Fruit fly (Drosophila melanogaster) whole organism, embryonic: Measurements from ENCODE around the gene CG4820.
A peak's percentile ranks its signal among the peaks of the same experiment; 100 is the strongest.

Experiments
- BEAF-32 ChIP-seq: fragments of 200-800 bp; sonication (Bioruptor generic); optimal IDR thresholded peaks from 3 replicates; lab custom pipeline; 2017; ENCODE audit warnings: missing biosample characterization, missing genetic modification characterization, mild to moderate bottlenecking, moderate library complexity, missing genetic modification reagents
- Bdp1 ChIP-seq: fragments of 200-800 bp; sonication (Bioruptor generic); optimal IDR thresholded peaks from 3 replicates; lab custom pipeline; 2016; ENCODE audit warnings: missing biosample characterization, missing genetic modification characterization
- CG10147 ChIP-seq: fragments of 200-800 bp; sonication (Bioruptor generic); optimal IDR thresholded peaks from 2 replicates; lab custom pipeline; 2019; ENCODE audit warnings: missing biosample characterization, mild to moderate bottlenecking, missing genetic modification characterization, moderate library complexity
- CG10979 ChIP-seq: fragments of 200-800 bp; sonication (Bioruptor generic); optimal IDR thresholded peaks from 2 replicates; lab custom pipeline; 2018; ENCODE audit warnings: missing biosample characterization, mild to moderate bottlenecking, missing genetic modification characterization, moderate library complexity
- CG11247 ChIP-seq: fragments of 200-800 bp; sonication (Bioruptor generic); IDR thresholded peaks from 2 replicates; pipeline ENCODE4 v1.3.6; 2022; ENCODE audit warnings: missing biosample characterization, missing genetic modification characterization
- CG14965 ChIP-seq: fragments of 200-800 bp; sonication (Bioruptor generic); optimal IDR thresholded peaks from 2 replicates; lab custom pipeline; 2016; ENCODE audit warnings: missing biosample characterization, missing genetic modification characterization, borderline replicate concordance
- CG15011 ChIP-seq: fragments of 200-800 bp; sonication (Bioruptor generic); optimal IDR thresholded peaks from 3 replicates; lab custom pipeline; 2018; ENCODE audit warnings: missing biosample characterization, mild to moderate bottlenecking, missing genetic modification characterization
- CG1529 ChIP-seq: fragments of 200-800 bp; sonication (Bioruptor generic); optimal IDR thresholded peaks from 3 replicates; lab custom pipeline; 2018; ENCODE audit warnings: missing biosample characterization, missing genetic modification characterization
- CG1603 ChIP-seq: fragments of 200-800 bp; sonication (Bioruptor generic); optimal IDR thresholded peaks from 2 replicates; lab custom pipeline; 2019; ENCODE audit warnings: missing biosample characterization, mild to moderate bottlenecking, missing genetic modification characterization, moderate library complexity
- CG1647 ChIP-seq: fragments of 200-800 bp; sonication (Bioruptor generic); optimal IDR thresholded peaks from 3 replicates; lab custom pipeline; 2016; ENCODE audit warnings: missing biosample characterization, missing genetic modification characterization
- CG16779 ChIP-seq: fragments of 200-800 bp; sonication (Bioruptor generic); IDR thresholded peaks from 2 replicates; pipeline ENCODE4 v1.3.6; 2022; ENCODE audit warnings: missing biosample characterization, missing genetic modification characterization
- CG2116 ChIP-seq: fragments of 200-800 bp; sonication (Bioruptor generic); optimal IDR thresholded peaks from 3 replicates; lab custom pipeline; 2018; ENCODE audit warnings: missing biosample characterization, mild to moderate bottlenecking, missing genetic modification characterization
- CG4404 ChIP-seq: fragments of 200-800 bp; sonication (Bioruptor generic); IDR thresholded peaks from 2 replicates; pipeline ENCODE4 v1.3.6; 2022; ENCODE audit warnings: missing biosample characterization, missing genetic modification characterization
- CG6813 ChIP-seq: fragments of 200-800 bp; sonication (Bioruptor generic); optimal IDR thresholded peaks from 2 replicates; lab custom pipeline; 2017; ENCODE audit warnings: missing biosample characterization, missing genetic modification characterization, mild to moderate bottlenecking, moderate library complexity, missing genetic modification reagents
- CG7357 ChIP-seq: fragments of 200-800 bp; sonication (Bioruptor generic); IDR thresholded peaks from 3 replicates; pipeline ENCODE4 v1.3.6; 2022; ENCODE audit warnings: missing biosample characterization, missing genetic modification characterization
- CG8359 ChIP-seq: fragments of 200-800 bp; sonication (Bioruptor generic); optimal IDR thresholded peaks from 2 replicates; lab custom pipeline; 2017; ENCODE audit warnings: missing biosample characterization, mild to moderate bottlenecking, missing genetic modification characterization, borderline replicate concordance
- CG8388 ChIP-seq: fragments of 200-800 bp; sonication (Bioruptor generic); optimal IDR thresholded peaks from 2 replicates; lab custom pipeline; 2019; ENCODE audit warnings: missing biosample characterization, mild to moderate bottlenecking, missing genetic modification characterization, moderate library complexity
- CHES-1-like ChIP-seq: fragments of 200-800 bp; sonication (Bioruptor generic); optimal IDR thresholded peaks from 2 replicates; lab custom pipeline; 2016; ENCODE audit warnings: missing biosample characterization, missing genetic modification characterization
- CTCF ChIP-seq: fragments of 200-800 bp; sonication (Bioruptor generic); optimal IDR thresholded peaks from 2 replicates; lab custom pipeline; 2017; ENCODE audit warnings: missing biosample characterization, mild to moderate bottlenecking, missing genetic modification characterization, moderate library complexity
- Camta ChIP-seq: fragments of 200-800 bp; sonication (Bioruptor generic); optimal IDR thresholded peaks from 2 replicates; lab custom pipeline; 2016; ENCODE audit warnings: missing biosample characterization, missing genetic modification characterization
- CkIIα-i1 ChIP-seq: fragments of 200-800 bp; sonication (Bioruptor generic); IDR thresholded peaks from 2 replicates; pipeline ENCODE4 v1.3.6; 2022; ENCODE audit warnings: missing biosample characterization, missing genetic modification characterization
- HHEX ChIP-seq: fragments of 200-800 bp; sonication (Bioruptor generic); optimal IDR thresholded peaks from 3 replicates; lab custom pipeline; 2017; ENCODE audit warnings: missing biosample characterization, mild to moderate bottlenecking, missing genetic modification characterization, missing genetic modification reagents
- Hr3 ChIP-seq: fragments of 200-800 bp; sonication (Bioruptor generic); optimal IDR thresholded peaks from 3 replicates; lab custom pipeline; 2016; ENCODE audit warnings: missing biosample characterization, missing genetic modification characterization
- Hr39 ChIP-seq: fragments of >200 bp; optimal IDR thresholded peaks from 2 replicates; lab custom pipeline; 2017
- Lhr ChIP-seq: fragments of 200-800 bp; sonication (Bioruptor generic); optimal IDR thresholded peaks from 3 replicates; lab custom pipeline; 2017; ENCODE audit warnings: mild to moderate bottlenecking, missing biosample characterization, missing genetic modification reagents, missing genetic modification characterization
- Max ChIP-seq: fragments of 200-800 bp; sonication (Bioruptor generic); optimal IDR thresholded peaks from 2 replicates; lab custom pipeline; 2016; ENCODE audit warnings: missing biosample characterization, mild to moderate bottlenecking, missing genetic modification characterization
- Mrtf ChIP-seq: fragments of 200-800 bp; sonication (Bioruptor generic); IDR thresholded peaks from 3 replicates; pipeline ENCODE4 v1.3.6; 2022; ENCODE audit warnings: missing biosample characterization, missing genetic modification characterization
- Nf-YB ChIP-seq: fragments of 200-800 bp; sonication (Bioruptor generic); optimal IDR thresholded peaks from 3 replicates; lab custom pipeline; 2019; ENCODE audit warnings: missing biosample characterization, mild to moderate bottlenecking, missing genetic modification characterization, moderate library complexity
- Opbp ChIP-seq: fragments of 200-800 bp; sonication (Bioruptor generic); IDR thresholded peaks from 3 replicates; pipeline ENCODE4 v1.3.6; 2022; ENCODE audit warnings: missing biosample characterization, missing genetic modification characterization; ENCODE audit not compliant: partially characterized antibody
- Sry-β ChIP-seq: fragments of 200-800 bp; sonication (Bioruptor generic); optimal IDR thresholded peaks from 2 replicates; lab custom pipeline; 2018; ENCODE audit warnings: missing biosample characterization, mild to moderate bottlenecking, missing genetic modification characterization, moderate library complexity
- Xrp1 ChIP-seq: fragments of 200-800 bp; sonication (Bioruptor generic); IDR thresholded peaks from 2 replicates; pipeline ENCODE4 v1.3.6; 2022; ENCODE audit warnings: missing biosample characterization, missing genetic modification characterization
- aop ChIP-seq: fragments of 200-800 bp; sonication (Bioruptor generic); IDR thresholded peaks from 2 replicates; pipeline ENCODE4 v1.3.6; 2022; ENCODE audit warnings: missing biosample characterization, missing genetic modification characterization
- bbx ChIP-seq: fragments of 200-800 bp; sonication (Bioruptor generic); IDR thresholded peaks from 2 replicates; pipeline ENCODE4 v1.3.6; 2022; ENCODE audit warnings: missing biosample characterization, missing genetic modification characterization; ENCODE audit not compliant: partially characterized antibody
- bowl ChIP-seq: fragments of 200-800 bp; sonication (Bioruptor generic); IDR thresholded peaks from 2 replicates; pipeline ENCODE4 v1.3.6; 2022; ENCODE audit warnings: missing biosample characterization, missing genetic modification characterization
- cg ChIP-seq: fragments of 200-800 bp; sonication (Bioruptor generic); optimal IDR thresholded peaks from 3 replicates; lab custom pipeline; 2019; ENCODE audit warnings: missing biosample characterization, mild to moderate bottlenecking, missing genetic modification characterization, moderate library complexity
- chn ChIP-seq: fragments of 200-800 bp; sonication (Bioruptor generic); optimal IDR thresholded peaks from 2 replicates; lab custom pipeline; 2016; ENCODE audit warnings: missing biosample characterization, missing genetic modification characterization
- croc ChIP-seq: fragments of 200-800 bp; sonication (Bioruptor generic); conservative IDR thresholded peaks from 3 replicates; pipeline ENCODE4 v1.3.6; 2022; ENCODE audit warnings: missing biosample characterization, missing genetic modification characterization
- crol ChIP-seq: fragments of 200-800 bp; sonication (Bioruptor generic); IDR thresholded peaks from 2 replicates; pipeline ENCODE4 v1.3.6; 2022; ENCODE audit warnings: missing biosample characterization, missing genetic modification characterization
- danr ChIP-seq: fragments of 200-800 bp; sonication (Bioruptor generic); IDR thresholded peaks from 2 replicates; pipeline ENCODE4 v1.3.6; 2022; ENCODE audit warnings: missing biosample characterization, missing genetic modification characterization
- dmrt99B ChIP-seq: fragments of 200-800 bp; sonication (Bioruptor generic); optimal IDR thresholded peaks from 2 replicates; lab custom pipeline; 2018; ENCODE audit warnings: missing biosample characterization, mild to moderate bottlenecking, missing genetic modification characterization, moderate library complexity
- hb ChIP-seq: fragments of 200-800 bp; sonication (Bioruptor generic); IDR thresholded peaks from 3 replicates; pipeline ENCODE4 v1.3.6; 2022; ENCODE audit warnings: missing biosample characterization, missing genetic modification characterization; ENCODE audit not compliant: partially characterized antibody
- jing ChIP-seq: fragments of 200-800 bp; sonication (Bioruptor generic); optimal IDR thresholded peaks from 2 replicates; lab custom pipeline; 2018; ENCODE audit warnings: missing biosample characterization, mild to moderate bottlenecking, missing genetic modification characterization
- lbe ChIP-seq: fragments of 200-800 bp; sonication (Bioruptor generic); optimal IDR thresholded peaks from 2 replicates; lab custom pipeline; 2016; ENCODE audit warnings: missing biosample characterization, mild to moderate bottlenecking, missing genetic modification characterization
- mirr ChIP-seq: fragments of 200-800 bp; sonication (Bioruptor generic); optimal IDR thresholded peaks from 3 replicates; lab custom pipeline; 2018; ENCODE audit warnings: missing biosample characterization, mild to moderate bottlenecking, missing genetic modification characterization
- nerfin-1 ChIP-seq: fragments of 200-800 bp; sonication (Bioruptor generic); optimal IDR thresholded peaks from 3 replicates; lab custom pipeline; 2019; ENCODE audit warnings: missing biosample characterization, mild to moderate bottlenecking, missing genetic modification characterization, moderate library complexity
- nmo ChIP-seq: fragments of 200-800 bp; sonication (Bioruptor generic); optimal IDR thresholded peaks from 2 replicates; lab custom pipeline; 2018; ENCODE audit warnings: missing biosample characterization, mild to moderate bottlenecking, missing genetic modification characterization, moderate library complexity
- seq ChIP-seq: fragments of 200-800 bp; sonication (Bioruptor generic); IDR thresholded peaks from 2 replicates; pipeline ENCODE4 v1.3.6; 2022; ENCODE audit warnings: missing biosample characterization, missing genetic modification characterization
- tio ChIP-seq: fragments of 200-800 bp; sonication (Bioruptor generic); optimal IDR thresholded peaks from 2 replicates; lab custom pipeline; 2017; ENCODE audit warnings: missing biosample characterization, missing genetic modification characterization, inconsistent platforms
- tup ChIP-seq: fragments of 200-800 bp; sonication (Bioruptor generic); optimal IDR thresholded peaks from 2 replicates; lab custom pipeline; 2016; ENCODE audit warnings: missing biosample characterization, mild to moderate bottlenecking, missing genetic modification characterization, moderate library complexity
- zen2 ChIP-seq: fragments of 200-800 bp; sonication (Bioruptor generic); IDR thresholded peaks from 3 replicates; pipeline ENCODE4 v1.3.6; 2022; ENCODE audit warnings: missing biosample characterization, missing genetic modification characterization; ENCODE audit not compliant: partially characterized antibody
- zfh1 ChIP-seq: fragments of 200-800 bp; sonication (Bioruptor generic); IDR thresholded peaks from 3 replicates; pipeline ENCODE4 v1.3.6; 2022; ENCODE audit warnings: missing biosample characterization, missing genetic modification characterization

The CG4820 gene

DNA sequence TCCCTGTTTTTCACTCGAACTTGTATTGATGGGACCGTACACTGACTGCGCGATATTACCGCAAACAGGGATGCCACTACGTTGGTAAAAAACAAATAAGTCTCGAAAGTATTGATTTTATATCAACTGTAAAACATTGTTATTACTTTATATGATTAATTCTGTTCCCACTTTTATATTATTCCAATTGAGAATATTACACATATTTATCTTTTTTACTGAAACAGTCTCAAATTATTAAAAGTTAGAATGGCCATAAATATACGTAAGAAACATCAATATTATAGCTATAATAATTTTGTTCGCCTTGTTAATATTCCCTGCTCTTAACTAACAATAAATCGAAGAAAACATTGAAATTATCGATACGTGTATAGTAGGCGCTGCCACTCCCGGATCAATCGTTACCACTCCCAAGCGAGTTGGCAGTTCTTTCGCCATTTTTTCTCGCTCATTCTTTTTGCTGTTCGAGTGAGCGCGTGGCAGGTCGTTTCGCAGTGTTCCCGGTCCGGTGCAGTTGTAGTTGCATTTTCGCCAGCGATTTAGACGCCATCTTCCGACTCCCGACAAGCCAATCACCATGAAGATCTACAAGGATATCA lies 6.4 kb upstream of the CG4820 start, which contains the start of the genes SdhC and Tctp (continued):
- TF ChIP-seq CG8359 (GFP tag; lab: Kevin White, UChicago): no peak
- no peak for TF ChIP-seq hb
- no peak for TF ChIP-seq CTCF
- no peak for TF ChIP-seq CG11247 (GFP tag; lab: Robert Waterston, UW)
- TF ChIP-seq dmrt99B (tag; lab: Kevin White, UChicago): peak; percentile 9
- no peak; the same call in 2 of the 3 replicates for TF ChIP-seq zfh1
- peak; percentile 41 for TF ChIP-seq Hr3 (GFP tag; lab: Kevin White, UChicago)
- TF ChIP-seq bbx (GFP tag; lab: Robert Waterston, UW): peak; percentile 56
- TF ChIP-seq CG1603 (tag; lab: Kevin White, UChicago): peak; percentile 36
- peak; percentile 27 for TF ChIP-seq mirr (GFP tag; lab: Kevin White, UChicago)
- no peak for TF ChIP-seq CG6813 (GFP tag; lab: Kevin White, UChicago)
- TF ChIP-seq nmo (GFP tag; lab: Kevin White, UChicago): peak; percentile 72
- TF ChIP-seq seq (GFP tag; lab: Robert Waterston, UW): no peak
- no peak for TF ChIP-seq croc (GFP tag; lab: Robert Waterston, UW)
- no peak for TF ChIP-seq zen2 (GFP tag; lab: Robert Waterston, UW)
- TF ChIP-seq crol (GFP tag; lab: Robert Waterston, UW): no peak
- no peak for TF ChIP-seq bowl
- no peak for TF ChIP-seq aop (GFP tag; lab: Robert Waterston, UW)
- peak; percentile 7 for TF ChIP-seq lbe (GFP tag; lab: Kevin White, UChicago)
- no peak for TF ChIP-seq Bdp1 (GFP tag; lab: Kevin White, UChicago)
- TF ChIP-seq CkIIα-i1 (GFP tag; lab: Robert Waterston, UW): no peak
- peak; percentile 72 for TF ChIP-seq Max (GFP tag; lab: Kevin White, UChicago)
- peak; percentile 58 for TF ChIP-seq Lhr (GFP tag; lab: Kevin White, UChicago)
- TF ChIP-seq CG16779 (GFP tag; lab: Robert Waterston, UW): no peak
- TF ChIP-seq CG2116 (GFP tag; lab: Kevin White, UChicago): peak; percentile 76
- TF ChIP-seq CG10147 (GFP tag; lab: Kevin White, UChicago): peak; percentile 6
- peak; percentile 6 for TF ChIP-seq CG1529 (GFP tag; lab: Kevin White, UChicago)
- peak; percentile 35 for TF ChIP-seq Camta (GFP tag; lab: Kevin White, UChicago)
- TF ChIP-seq Sry-β: no peak
- TF ChIP-seq CG8388 (GFP tag; lab: Kevin White, UChicago): peak; percentile 15
- TF ChIP-seq CG15011: no peak
- TF ChIP-seq Nf-YB (GFP tag; lab: Kevin White, UChicago): peak; percentile 16
- TF ChIP-seq CHES-1-like (GFP tag; lab: Kevin White, UChicago): peak; percentile 10
- no peak for TF ChIP-seq CG4404 (GFP tag; lab: Robert Waterston, UW)
- no peak for TF ChIP-seq tup
- no peak for TF ChIP-seq chn
- no peak for TF ChIP-seq CG7357
- no peak for TF ChIP-seq CG14965 (GFP tag; lab: Kevin White, UChicago)
- TF ChIP-seq Mrtf (GFP tag; lab: Robert Waterston, UW): no peak
- TF ChIP-seq nerfin-1: peak; percentile 9
- TF ChIP-seq BEAF-32 (GFP tag; lab: Kevin White, UChicago): peak; percentile 78
- no peak for TF ChIP-seq cg (GFP tag; lab: Kevin White, UChicago)
- no peak for TF ChIP-seq danr (GFP tag; lab: Robert Waterston, UW)
- peak; percentile 23 for TF ChIP-seq CG10979 (tag; lab: Kevin White, UChicago)
- no peak for TF ChIP-seq jing
- TF ChIP-seq CG1647 (GFP tag; lab: Kevin White, UChicago): no peak
- TF ChIP-seq Xrp1 (GFP tag; lab: Robert Waterston, UW): no peak; the same call in 1 of the 2 replicates
- no peak for TF ChIP-seq HHEX
- TF ChIP-seq Hr39 (lab: Kevin White, UChicago): no peak
- no peak for TF ChIP-seq tio (GFP tag; lab: Kevin White, UChicago)
- TF ChIP-seq Opbp (GFP tag; lab: Robert Waterston, UW): no peak
